Worm (Caenorhabditis elegans): ENCODE measurements around the gene F43C11.6.
A peak's percentile ranks its signal among the peaks of the same experiment; 100 is the strongest.

The F43C11.6 gene

ce11 chrII:2332220-2332619 lies 10.0 kb upstream of the F43C11.6 start, which contains the start of gene F43C11.8:
TSS of gene F43C11.8 (plus strand) at chrII:2332520.
- TF ChIP-seq nhr-80 (tag; optimal IDR thresholded peaks at IDR 0.05) (peak; percentile 6), snpc-3.4 (tag; optimal IDR thresholded peaks at IDR 0.05) (no peak)

ce11 chrII:2335572-2335971 lies 6.7 kb upstream of the F43C11.6 start, which contains the start of gene F43C11.7:
TSS of gene F43C11.7 (plus strand) at chrII:2335897.
- peak; percentile 84 for TF ChIP-seq nhr-80 (tag; optimal IDR thresholded peaks at IDR 0.05)
- no peak for TF ChIP-seq mcd-1 (GFP tag; IDR thresholded peaks at IDR 0.05)
- no peak for TF ChIP-seq mxl-1 (tag; optimal IDR thresholded peaks at IDR 0.05)
- peak; percentile 87 for TF ChIP-seq atf-7 (tag; optimal IDR thresholded peaks at IDR 0.05)
- peak; percentile 37 for TF ChIP-seq unc-62 (GFP tag; optimal IDR thresholded peaks at IDR 0.05)
- no peak for TF ChIP-seq ceh-100 (GFP tag; IDR thresholded peaks at IDR 0.05)
- TF ChIP-seq cebp-1 (GFP tag; IDR thresholded peaks at IDR 0.05) = no peak
- peak; percentile 27 for TF ChIP-seq cebp-1 (tag; optimal IDR thresholded peaks at IDR 0.05)

- TF ChIP-seq nfya-1 (tag; optimal IDR thresholded peaks at IDR 0.05; ENCODE audit: borderline replicate concordance, insufficient read depth) (no peak), pha-4 (tag; optimal IDR thresholded peaks at IDR 0.05) (no peak), F57C9.4 (tag; optimal IDR thresholded peaks at IDR 0.05) (no peak), ztf-22 (GFP tag; optimal IDR thresholded peaks at IDR 0.05) (no peak), K11D2.4 (GFP tag; IDR thresholded peaks at IDR 0.05) (no peak)
Measured at ce11 chrII:2336177-2336576, 6.1 kb upstream of the F43C11.6 start.

ce11 chrII:2340974-2341373 lies 1.3 kb upstream of the F43C11.6 start:
- TF ChIP-seq nhr-27 (tag; optimal IDR thresholded peaks at IDR 0.05) (no peak), hmg-1.2 (GFP tag; IDR thresholded peaks at IDR 0.05) (peak; percentile 47; the same call in 1 of the 2 replicates)

ce11 chrII:2341515-2341914 lies 714 bp upstream of the F43C11.6 start, which contains the start of gene enri-1:
TSS of gene enri-1 (minus strand) at chrII:2341615.
- TF ChIP-seq athp-1 (tag; optimal IDR thresholded peaks at IDR 0.05) = no peak
- no peak for TF ChIP-seq egrh-3 (GFP tag; IDR thresholded peaks at IDR 0.05)
- TF ChIP-seq B0336.3 (GFP tag; IDR thresholded peaks at IDR 0.05) = no peak
- no peak for TF ChIP-seq him-1 (tag; optimal IDR thresholded peaks at IDR 0.05)
- TF ChIP-seq ceh-27 (GFP tag; optimal IDR thresholded peaks at IDR 0.05) = no peak
- TF ChIP-seq D2030.7 (GFP tag; IDR thresholded peaks at IDR 0.05) = no peak
- no peak for TF ChIP-seq madf-3 (GFP tag; IDR thresholded peaks at IDR 0.05)
- no peak for TF ChIP-seq atf-7 (tag; optimal IDR thresholded peaks at IDR 0.05)

- TF ChIP-seq ekl-4 (GFP tag; IDR thresholded peaks at IDR 0.05) = no peak
Measured at ce11 chrII:2346672-2347071, 4.4 kb downstream of the F43C11.6 start, which contains the start of gene F43C11.4. TSS of gene F43C11.4 (plus strand) at chrII:2346972.

ce11 chrII:2348005-2348404 lies 5.8 kb downstream of the F43C11.6 start:
- peak; percentile 93 for TF ChIP-seq hsf-1 (GFP tag; IDR thresholded peaks at IDR 0.05)

- TF ChIP-seq athp-1 (tag; optimal IDR thresholded peaks at IDR 0.05) (no peak), ceh-58 (GFP tag; IDR thresholded peaks at IDR 0.05) (no peak), somi-1 (GFP tag; optimal IDR thresholded peaks at IDR 0.05) (no peak), tlf-1 (GFP tag; optimal IDR thresholded peaks at IDR 0.05) (no peak), lir-1 (GFP tag; conservative IDR thresholded peaks at IDR 0.05) (no peak), B0261.1 (tag; optimal IDR thresholded peaks at IDR 0.05) (no peak), ceh-100 (GFP tag; IDR thresholded peaks at IDR 0.05) (no peak), hmg-20 (GFP tag; IDR thresholded peaks at IDR 0.05) (no peak), ccch-3 (GFP tag; optimal IDR thresholded peaks at IDR 0.05) (no peak), nhr-80 (tag; optimal IDR thresholded peaks at IDR 0.05) (no peak), lin-26 (GFP tag; IDR thresholded peaks at IDR 0.05) (no peak), cebp-2 (GFP tag; IDR thresholded peaks at IDR 0.05) (no peak), K11D2.4 (GFP tag; IDR thresholded peaks at IDR 0.05) (no peak), F39B2.1 (GFP tag; IDR thresholded peaks at IDR 0.05) (no peak), pha-4 (tag; optimal IDR thresholded peaks at IDR 0.05) (no peak), aptf-3 (GFP tag; IDR thresholded peaks at IDR 0.05) (no peak), xnd-1 (tag; optimal IDR thresholded peaks at IDR 0.05) (no peak), mes-4 (tag; optimal IDR thresholded peaks at IDR 0.05) (no peak)
Measured at ce11 chrII:2352546-2352945, 10.3 kb downstream of the F43C11.6 start, which contains the start of gene F43C11.10. TSS of gene F43C11.10 (minus strand) at chrII:2352646.
